Fruit fly (Drosophila melanogaster) whole organism, embryonic: ENCODE measurements around the gene Kah.

ENCODE experiments used
- Asciz ChIP-seq: fragments of 200-800 bp; sonication (Bioruptor generic); optimal IDR thresholded peaks from 2 replicates; lab custom pipeline; 2017; ENCODE audit warnings: missing biosample characterization, mild to moderate bottlenecking, missing genetic modification characterization, missing genetic modification reagents
- Atf3 ChIP-seq: fragments of 200-800 bp; sonication (Bioruptor generic); optimal IDR thresholded peaks from 3 replicates; lab custom pipeline; 2016; ENCODE audit warnings: missing biosample characterization, missing genetic modification characterization
- Atf6 ChIP-seq: fragments of 200-800 bp; sonication (Bioruptor generic); IDR thresholded peaks from 2 replicates; pipeline ENCODE4 v1.3.6; 2022; ENCODE audit warnings: missing biosample characterization, missing genetic modification characterization
- Bgb ChIP-seq: fragments of 200-800 bp; sonication (Bioruptor generic); IDR thresholded peaks from 2 replicates; pipeline ENCODE4 v1.3.6; 2022; ENCODE audit warnings: missing biosample characterization, missing genetic modification characterization; ENCODE audit not compliant: partially characterized antibody
- CG10147 ChIP-seq: fragments of 200-800 bp; sonication (Bioruptor generic); optimal IDR thresholded peaks from 2 replicates; lab custom pipeline; 2019; ENCODE audit warnings: missing biosample characterization, mild to moderate bottlenecking, missing genetic modification characterization, moderate library complexity
- CG10366 ChIP-seq: fragments of 200-800 bp; sonication (Bioruptor generic); IDR thresholded peaks from 2 replicates; pipeline ENCODE4 v1.3.6; 2022; ENCODE audit warnings: missing biosample characterization, missing genetic modification characterization
- CG11093 ChIP-seq: fragments of 200-800 bp; sonication (Bioruptor generic); IDR thresholded peaks from 3 replicates; pipeline ENCODE4 v1.3.6; 2022; ENCODE audit warnings: missing biosample characterization, missing genetic modification characterization
- CG11247 ChIP-seq: fragments of 200-800 bp; sonication (Bioruptor generic); IDR thresholded peaks from 2 replicates; pipeline ENCODE4 v1.3.6; 2022; ENCODE audit warnings: missing biosample characterization, missing genetic modification characterization
- CG11398 ChIP-seq: fragments of 200-800 bp; sonication (Bioruptor generic); optimal IDR thresholded peaks from 2 replicates; lab custom pipeline; 2016; ENCODE audit warnings: missing biosample characterization, missing genetic modification characterization
- CG11456 ChIP-seq: fragments of 200-800 bp; sonication (Bioruptor generic); IDR thresholded peaks from 3 replicates; pipeline ENCODE4 v1.3.6; 2022; ENCODE audit warnings: missing biosample characterization, missing genetic modification characterization
- CG12391 ChIP-seq: fragments of 200-800 bp; sonication (Bioruptor generic); optimal IDR thresholded peaks from 3 replicates; lab custom pipeline; 2018; ENCODE audit warnings: missing biosample characterization, mild to moderate bottlenecking, missing genetic modification characterization, moderate library complexity
- CG13624 ChIP-seq: fragments of 200-800 bp; sonication (Bioruptor generic); optimal IDR thresholded peaks from 2 replicates; lab custom pipeline; 2016; ENCODE audit warnings: missing biosample characterization, missing genetic modification characterization
- CG18262 ChIP-seq: fragments of 200-800 bp; optimal IDR thresholded peaks from 3 replicates; lab custom pipeline; 2019; ENCODE audit warnings: missing biosample characterization, mild to moderate bottlenecking, missing genetic modification characterization, moderate library complexity
- CG2199 ChIP-seq: fragments of 200-800 bp; sonication (Bioruptor generic); IDR thresholded peaks from 3 replicates; pipeline ENCODE4 v1.3.6; 2022; ENCODE audit warnings: missing biosample characterization, missing genetic modification characterization
- CG32532 ChIP-seq: fragments of 200-800 bp; sonication (Bioruptor generic); IDR thresholded peaks from 2 replicates; pipeline ENCODE4 v1.3.6; 2022; ENCODE audit warnings: missing biosample characterization, missing genetic modification characterization
- CG34376 ChIP-seq: fragments of 200-800 bp; sonication (Bioruptor generic); optimal IDR thresholded peaks from 2 replicates; lab custom pipeline; 2018; ENCODE audit warnings: missing biosample characterization, mild to moderate bottlenecking, missing genetic modification characterization
- CG3847 ChIP-seq: fragments of 200-800 bp; sonication (Bioruptor generic); IDR thresholded peaks from 2 replicates; pipeline ENCODE4 v1.3.6; 2022; ENCODE audit warnings: missing biosample characterization, missing genetic modification characterization
- CG6175 ChIP-seq: fragments of 200-800 bp; sonication (Bioruptor generic); IDR thresholded peaks from 3 replicates; pipeline ENCODE4 v1.3.6; 2022; ENCODE audit warnings: missing biosample characterization, missing genetic modification characterization
- CG6254 ChIP-seq: fragments of 200-800 bp; sonication (Bioruptor generic); optimal IDR thresholded peaks from 3 replicates; lab custom pipeline; 2017; ENCODE audit warnings: mild to moderate bottlenecking, missing biosample characterization, missing genetic modification reagents, missing genetic modification characterization
- CG6654 ChIP-seq: fragments of 200-800 bp; sonication (Bioruptor generic); optimal IDR thresholded peaks from 2 replicates; lab custom pipeline; 2017; ENCODE audit warnings: missing biosample characterization, mild to moderate bottlenecking, missing genetic modification characterization
- CG8359 ChIP-seq: fragments of 200-800 bp; sonication (Bioruptor generic); optimal IDR thresholded peaks from 2 replicates; lab custom pipeline; 2017; ENCODE audit warnings: missing biosample characterization, mild to moderate bottlenecking, missing genetic modification characterization, borderline replicate concordance
- D19B ChIP-seq: fragments of 200-800 bp; sonication (Bioruptor generic); optimal IDR thresholded peaks from 2 replicates; lab custom pipeline; 2017; ENCODE audit warnings: missing biosample characterization, mild to moderate bottlenecking, missing genetic modification characterization
- Dll ChIP-seq: fragments of 200-800 bp; sonication (Bioruptor generic); IDR thresholded peaks from 4 replicates; pipeline ENCODE4 v1.3.6; 2022; ENCODE audit warnings: missing biosample characterization, missing genetic modification characterization; ENCODE audit not compliant: partially characterized antibody
- Eip74EF ChIP-seq, 2 experiments: fragments of 200-800 bp in 1 of 2; fragments of >200 bp in 1 of 2; sonication (Bioruptor generic) in 1 of 2; optimal IDR thresholded peaks; 2 replicates each; lab custom pipeline; 2017 to 2019; ENCODE audit warnings: missing biosample characterization in 2 of 2, missing genetic modification characterization in 2 of 2, mild to moderate bottlenecking in 1 of 2, moderate library complexity in 1 of 2
- Lpt ChIP-seq: fragments of >200 bp; optimal IDR thresholded peaks from 2 replicates; lab custom pipeline; 2018; ENCODE audit warnings: missing biosample characterization, missing genetic modification characterization
- NC2α ChIP-seq: fragments of 200-800 bp; sonication (Bioruptor generic); optimal IDR thresholded peaks from 2 replicates; lab custom pipeline; 2016; ENCODE audit warnings: missing biosample characterization, missing genetic modification characterization
- Opbp ChIP-seq: fragments of 200-800 bp; sonication (Bioruptor generic); IDR thresholded peaks from 3 replicates; pipeline ENCODE4 v1.3.6; 2022; ENCODE audit warnings: missing biosample characterization, missing genetic modification characterization; ENCODE audit not compliant: partially characterized antibody
- Ravus ChIP-seq: fragments of 200-800 bp; sonication (Bioruptor generic); IDR thresholded peaks from 2 replicates; pipeline ENCODE4 v1.3.6; 2022; ENCODE audit warnings: missing biosample characterization, missing genetic modification characterization
- Rx ChIP-seq: fragments of 200-800 bp; sonication (Bioruptor generic); IDR thresholded peaks from 2 replicates; pipeline ENCODE4 v1.3.6; 2022; ENCODE audit warnings: missing biosample characterization, missing genetic modification characterization
- Sin3A ChIP-seq: fragments of >200 bp; optimal IDR thresholded peaks from 2 replicates; lab custom pipeline; 2018
- Stat92E ChIP-seq, 3 experiments: fragments of >200 bp in 2 of 3; fragments of 200-800 bp in 1 of 3; sonication (Bioruptor generic) in 1 of 3; optimal IDR thresholded peaks; 2 replicates each; lab custom pipeline; 2017 to 2019; ENCODE audit warnings: missing biosample characterization in 3 of 3, missing genetic modification characterization in 3 of 3, mild to moderate bottlenecking in 1 of 3, moderate library complexity in 1 of 3
- chn ChIP-seq: fragments of 200-800 bp; sonication (Bioruptor generic); optimal IDR thresholded peaks from 2 replicates; lab custom pipeline; 2016; ENCODE audit warnings: missing biosample characterization, missing genetic modification characterization
- crol ChIP-seq: fragments of 200-800 bp; sonication (Bioruptor generic); IDR thresholded peaks from 2 replicates; pipeline ENCODE4 v1.3.6; 2022; ENCODE audit warnings: missing biosample characterization, missing genetic modification characterization
- fd3F ChIP-seq: fragments of 200-800 bp; sonication (Bioruptor generic); optimal IDR thresholded peaks from 2 replicates; lab custom pipeline; 2018; ENCODE audit warnings: missing biosample characterization, mild to moderate bottlenecking, missing genetic modification characterization, moderate library complexity
- jigr1 ChIP-seq: fragments of 200-800 bp; sonication (Bioruptor generic); IDR thresholded peaks from 3 replicates; pipeline ENCODE4 v1.3.6; 2022; ENCODE audit warnings: missing biosample characterization, missing genetic modification characterization
- kay ChIP-seq: fragments of 200-800 bp; sonication (Bioruptor generic); optimal IDR thresholded peaks from 2 replicates; lab custom pipeline; 2016; ENCODE audit warnings: missing biosample characterization, missing genetic modification characterization
- lmd ChIP-seq: fragments of 200-800 bp; sonication (Bioruptor generic); IDR thresholded peaks from 2 replicates; pipeline ENCODE4 v1.3.6; 2022; ENCODE audit warnings: missing biosample characterization, missing genetic modification characterization
- lola ChIP-seq, 3 experiments: fragments of >200 bp in 2 of 3; fragments of 200-800 bp in 1 of 3; sonication (Bioruptor generic) in 1 of 3; optimal IDR thresholded peaks; 2 replicates each; lab custom pipeline; 2017 to 2019; ENCODE audit warnings: missing biosample characterization in 3 of 3, missing genetic modification characterization in 3 of 3, mild to moderate bottlenecking in 1 of 3, moderate library complexity in 1 of 3
- oc ChIP-seq: fragments of 200-800 bp; sonication (Bioruptor generic); optimal IDR thresholded peaks from 2 replicates; lab custom pipeline; 2018; ENCODE audit warnings: missing biosample characterization, mild to moderate bottlenecking, missing genetic modification characterization, moderate library complexity
- pros ChIP-seq: fragments of 200-800 bp; sonication (Bioruptor generic); optimal IDR thresholded peaks from 3 replicates; lab custom pipeline; 2019; ENCODE audit warnings: missing biosample characterization, mild to moderate bottlenecking, missing genetic modification characterization, moderate library complexity
- rib ChIP-seq: fragments of 200-800 bp; sonication (Bioruptor generic); IDR thresholded peaks from 2 replicates; pipeline ENCODE4 v1.3.6; 2022; ENCODE audit warnings: missing biosample characterization, missing genetic modification characterization
- sna ChIP-seq: fragments of 200-800 bp; sonication (Bioruptor generic); IDR thresholded peaks from 2 replicates; pipeline ENCODE4 v1.3.6; 2022; ENCODE audit warnings: missing biosample characterization, missing genetic modification characterization; ENCODE audit not compliant: partially characterized antibody
- so ChIP-seq: fragments of 200-800 bp; sonication (Bioruptor generic); IDR thresholded peaks from 3 replicates; pipeline ENCODE4 v1.3.6; 2022; ENCODE audit warnings: missing biosample characterization, missing genetic modification characterization
- sqz ChIP-seq: fragments of 200-800 bp; sonication (Bioruptor generic); optimal IDR thresholded peaks from 3 replicates; lab custom pipeline; 2018; ENCODE audit warnings: missing biosample characterization, mild to moderate bottlenecking, missing genetic modification characterization
- stc ChIP-seq: fragments of 200-800 bp; sonication (Bioruptor generic); IDR thresholded peaks from 2 replicates; pipeline ENCODE4 v1.3.6; 2022; ENCODE audit warnings: missing biosample characterization, missing genetic modification characterization
- tio ChIP-seq: fragments of 200-800 bp; sonication (Bioruptor generic); optimal IDR thresholded peaks from 2 replicates; lab custom pipeline; 2017; ENCODE audit warnings: missing biosample characterization, missing genetic modification characterization, inconsistent platforms
- tna ChIP-seq: fragments of 200-800 bp; sonication (Bioruptor generic); IDR thresholded peaks from 2 replicates; pipeline ENCODE4 v1.3.6; 2022; ENCODE audit warnings: missing biosample characterization, missing genetic modification characterization; ENCODE audit not compliant: partially characterized antibody
- ttk ChIP-seq: fragments of 200-800 bp; sonication (Bioruptor generic); IDR thresholded peaks from 2 replicates; pipeline ENCODE4 v2.1.2; 2022; ENCODE audit warnings: missing biosample characterization, missing genetic modification characterization
- wek ChIP-seq: fragments of 200-800 bp; sonication (Bioruptor generic); optimal IDR thresholded peaks from 3 replicates; lab custom pipeline; 2018; ENCODE audit warnings: missing biosample characterization, mild to moderate bottlenecking, missing genetic modification characterization, moderate library complexity

Kah gene

DNA sequence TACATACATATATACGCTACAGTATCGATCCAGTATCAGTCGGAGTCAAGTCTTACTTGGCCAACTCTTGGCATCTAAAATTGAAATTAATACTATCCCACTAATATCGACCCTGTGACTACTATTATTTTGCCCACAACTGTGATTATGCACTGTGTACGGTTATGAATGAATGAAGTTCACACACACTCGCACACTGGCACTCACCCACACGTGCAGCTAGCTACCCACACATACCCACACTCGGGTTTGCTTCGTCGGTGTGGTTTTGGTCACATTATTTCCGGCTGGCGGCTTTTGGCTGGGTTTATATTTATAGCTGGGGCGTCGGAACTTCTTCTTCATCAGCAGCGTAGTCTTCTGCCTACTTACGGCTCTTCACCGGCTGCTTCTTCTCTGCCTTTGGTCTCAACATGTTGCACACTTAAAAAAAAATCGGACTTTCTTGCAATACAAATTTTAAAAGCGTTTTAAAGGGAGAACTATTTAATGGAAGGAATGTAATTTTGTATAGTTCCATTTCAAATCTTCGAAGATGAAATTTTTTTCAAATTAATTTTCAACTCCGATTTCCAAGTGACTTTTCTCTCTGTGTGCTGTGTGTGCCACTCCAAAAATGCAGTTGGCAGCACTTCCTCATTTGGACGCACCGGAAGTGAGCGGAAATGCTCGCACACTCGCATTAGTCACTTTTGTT is 45.4 kb upstream of the Kah start (continued):
- peak; percentile 91 for TF ChIP-seq Rx (GFP tag; lab: Robert Waterston, UW)
- peak; percentile 91 for TF ChIP-seq chn (GFP tag; lab: Kevin White, UChicago)
- TF ChIP-seq Atf6 (GFP tag; lab: Robert Waterston, UW): peak; percentile 84
- TF ChIP-seq Ravus (GFP tag; lab: Robert Waterston, UW): peak; percentile 48
- TF ChIP-seq CG6254 (GFP tag; lab: Kevin White, UChicago): peak; percentile 86
- peak; percentile 77 for TF ChIP-seq CG3847 (GFP tag; lab: Robert Waterston, UW)
- TF ChIP-seq jigr1 (GFP tag; lab: Robert Waterston, UW): peak; percentile 71; the same call in 2 of the 3 replicates
- peak; percentile 75; the same call in 2 of the 3 replicates for TF ChIP-seq CG6175
- TF ChIP-seq CG11093: peak; percentile 84
- TF ChIP-seq CG12391 (tag; lab: Kevin White, UChicago): peak; percentile 95
- peak; percentile 92 for TF ChIP-seq ttk (GFP tag; lab: Robert Waterston, UW)
- TF ChIP-seq CG18262 (tag; lab: Kevin White, UChicago): peak; percentile 95
- TF ChIP-seq Asciz: peak; percentile 92
- peak; percentile 66 for TF ChIP-seq fd3F
- TF ChIP-seq CG32532 (GFP tag; lab: Robert Waterston, UW): peak; percentile 78
- TF ChIP-seq crol: no peak; the same call in 1 of the 2 replicates
- TF ChIP-seq tna (GFP tag; lab: Robert Waterston, UW): no peak
- TF ChIP-seq Stat92E (GFP tag; optimal IDR thresholded peaks at IDR 0.05; lab: Kevin White, UChicago): peak in 1 of 3 experiments; percentile 83
- peak; percentile 92 for TF ChIP-seq sqz (GFP tag; lab: Kevin White, UChicago)
- peak; percentile 72 for TF ChIP-seq kay (GFP tag; lab: Kevin White, UChicago)
- TF ChIP-seq Dll (GFP tag; lab: Robert Waterston, UW): no peak
- peak; percentile 91 for TF ChIP-seq CG10366 (GFP tag; lab: Robert Waterston, UW)
- peak; percentile 88 for TF ChIP-seq NC2α
- peak; percentile 89 for TF ChIP-seq so (GFP tag; lab: Robert Waterston, UW)
- no peak for TF ChIP-seq Bgb (GFP tag; lab: Robert Waterston, UW)
- no peak for TF ChIP-seq rib (GFP tag; lab: Robert Waterston, UW)
- no peak for TF ChIP-seq CG34376 (GFP tag; lab: Kevin White, UChicago)
- peak; percentile 87 for TF ChIP-seq CG11247
- peak; percentile 91 for TF ChIP-seq stc (GFP tag; lab: Robert Waterston, UW)
- peak; percentile 75 for TF ChIP-seq CG6654 (GFP tag; lab: Kevin White, UChicago)
- peak; percentile 89 for TF ChIP-seq lmd (GFP tag; lab: Robert Waterston, UW)
- peak; percentile 93 for TF ChIP-seq CG2199 (GFP tag; lab: Robert Waterston, UW)
- TF ChIP-seq CG10147 (GFP tag; lab: Kevin White, UChicago): peak; percentile 59
- peak; percentile 89 for TF ChIP-seq CG11398
- TF ChIP-seq tio: peak; percentile 91
- peak; percentile 93 for TF ChIP-seq Atf3 (GFP tag; lab: Kevin White, UChicago)
- peak; percentile 82 for TF ChIP-seq CG13624 (GFP tag; lab: Kevin White, UChicago)
- no peak for TF ChIP-seq Lpt (GFP tag; lab: Kevin White, UChicago)
- peak; percentile 25 for TF ChIP-seq D19B
- peak; percentile 72 for TF ChIP-seq pros
- no peak for TF ChIP-seq Opbp
- TF ChIP-seq Sin3A: no peak
- TF ChIP-seq Eip74EF (GFP tag; optimal IDR thresholded peaks at IDR 0.05; lab: Kevin White, UChicago): peak in 1 of 2 experiments; percentile 94
- no peak for TF ChIP-seq sna (GFP tag; lab: Robert Waterston, UW)
- TF ChIP-seq lola (GFP tag; optimal IDR thresholded peaks at IDR 0.05; lab: Kevin White, UChicago): peak in 1 of 3 experiments; percentile 96
- peak; percentile 83 for TF ChIP-seq CG8359 (GFP tag; lab: Kevin White, UChicago)
- peak; percentile 83 for TF ChIP-seq CG11456 (GFP tag; lab: Robert Waterston, UW)
- peak; percentile 91 for TF ChIP-seq oc (tag; lab: Kevin White, UChicago)
- TF ChIP-seq wek (GFP tag; lab: Kevin White, UChicago): peak; percentile 73
